Worm (Caenorhabditis elegans) whole organism, midembryonic: ENCODE measurements around the gene zmp-4.

ENCODE experiments used
- T22C8.4 ChIP-seq: fragments of 200-800 bp; sonication (Bioruptor generic); IDR thresholded peaks from 2 replicates; pipeline ENCODE4 v1.3.6; 2022; ENCODE audit warnings: missing genetic modification characterization, missing compliant biosample characterization
- cog-1 ChIP-seq: sonication (generic microtip); optimal IDR thresholded peaks from 2 replicates; lab custom pipeline; 2016; ENCODE audit warnings: missing genetic modification characterization, missing compliant biosample characterization
- flt-1 ChIP-seq: fragments of 200-800 bp; sonication (Bioruptor generic); IDR thresholded peaks from 2 replicates; pipeline ENCODE4 v1.3.6; 2022; ENCODE audit warnings: missing genetic modification characterization, missing compliant biosample characterization
- klf-2 ChIP-seq: fragments of 200-800 bp; sonication (Bioruptor generic); conservative IDR thresholded peaks from 2 replicates; pipeline ENCODE4 v1.3.6; 2022; ENCODE audit warnings: missing genetic modification reagents, missing genetic modification characterization, missing compliant biosample characterization
- med-1 ChIP-seq: sonication (generic microtip); optimal IDR thresholded peaks from 2 replicates; lab custom pipeline; 2017; ENCODE audit warnings: missing genetic modification characterization, mild to moderate bottlenecking, missing compliant biosample characterization, antibody characterized with exemption, missing genetic modification reagents; ENCODE audit not compliant: insufficient read depth
- ref-1 ChIP-seq: fragments of 200-800 bp; sonication (Bioruptor generic); conservative IDR thresholded peaks from 2 replicates; pipeline ENCODE4 v1.3.6; 2022; ENCODE audit warnings: missing genetic modification reagents, missing genetic modification characterization, missing compliant biosample characterization
- tab-1 ChIP-seq: fragments of 200-800 bp; sonication (Bioruptor generic); IDR thresholded peaks from 2 replicates; pipeline ENCODE4 v1.3.6; 2022; ENCODE audit warnings: missing genetic modification characterization, missing compliant biosample characterization
- ztf-23 ChIP-seq: fragments of 200-800 bp; sonication (Bioruptor generic); IDR thresholded peaks from 2 replicates; pipeline ENCODE4 v1.3.6; 2022; ENCODE audit warnings: missing genetic modification reagents, missing genetic modification characterization, missing compliant biosample characterization
- ztf-29 ChIP-seq: fragments of 200-800 bp; sonication (Bioruptor generic); IDR thresholded peaks from 2 replicates; pipeline ENCODE4 v1.3.6; 2022; ENCODE audit warnings: missing genetic modification reagents, missing genetic modification characterization, missing compliant biosample characterization

DNA sequence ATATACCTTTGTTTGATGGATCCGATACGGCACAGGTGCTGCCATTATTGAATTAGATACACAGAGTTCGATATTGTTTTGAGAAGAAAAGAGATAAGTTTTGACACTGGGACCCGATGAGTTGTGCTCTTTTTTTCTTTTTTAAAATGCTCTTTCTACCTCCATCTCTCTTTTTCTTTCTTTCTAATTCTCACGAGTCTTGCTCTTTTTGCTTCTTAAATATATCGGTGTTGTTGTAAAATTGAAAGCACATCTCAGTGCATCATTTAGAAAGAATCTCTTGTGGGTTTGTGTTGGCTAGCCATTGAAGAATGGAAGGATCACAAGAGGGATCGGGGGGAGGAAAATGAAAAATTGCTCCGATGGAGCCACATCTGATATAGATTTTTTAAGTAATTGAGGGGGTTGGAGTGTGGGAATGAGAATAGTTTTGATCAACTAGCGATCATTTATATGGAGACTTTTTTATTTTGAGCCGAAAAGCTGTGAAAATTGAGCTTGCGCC is 12.0 kb downstream of the zmp-4 start, which contains the start of gene H12D21.9:
- TF ChIP-seq ref-1 (GFP tag; lab: Robert Waterston, UW) (no peak), T22C8.4 (no peak), flt-1 (no peak), ztf-29 (GFP tag; lab: Robert Waterston, UW) (no peak), med-1 (no peak), klf-2 (no peak), tab-1 (no peak), cog-1 (tag; lab: Kevin White, UChicago) (no peak), ztf-23 (no peak)
